Worm (Caenorhabditis elegans) whole organism, L4 larva: Measurements from ENCODE around the gene C31H2.3.

Source experiments
- T26A8.4 ChIP-seq: fragments of 200-800 bp; sonication (Bioruptor generic); IDR thresholded peaks from 2 replicates; pipeline ENCODE4 v1.3.6; 2022; ENCODE audit warnings: missing genetic modification characterization, missing compliant biosample characterization
- ama-1 ChIP-seq: fragments of 150-350 bp; optimal IDR thresholded peaks from 2 replicates; lab custom pipeline; 2014; ENCODE audit warnings: inconsistent platforms, mixed read lengths
- duxl-1 ChIP-seq: sonication (generic microtip); optimal IDR thresholded peaks from 2 replicates; lab custom pipeline; 2016; ENCODE audit warnings: mild to moderate bottlenecking, missing genetic modification characterization, moderate library complexity, missing compliant biosample characterization; ENCODE audit not compliant: poor library complexity
- fos-1 ChIP-seq: fragments of 150-350 bp; optimal IDR thresholded peaks from 2 replicates; lab custom pipeline; 2014; ENCODE audit warnings: missing biosample characterization, missing genetic modification characterization
- snpc-4 ChIP-seq: fragments of 150-350 bp; optimal IDR thresholded peaks from 2 replicates; lab custom pipeline; 2014; ENCODE audit warnings: missing biosample characterization, missing genetic modification characterization
- unc-62 ChIP-seq, 3 experiments: fragments of 150-350 bp in 1 of 3; sonication (generic microtip); optimal IDR thresholded peaks in 2 of 3; peaks in 1 of 3; 1 replicate in 1 of 3; 2 replicates in 2 of 3; lab custom pipeline; 2014 to 2017; ENCODE audit warnings: missing biosample characterization in 3 of 3, missing genetic modification characterization in 3 of 3, missing genetic modification reagents in 3 of 3, missing genotype in 1 of 3

- TF ChIP-seq duxl-1 (tag; lab: Kevin White, UChicago) (no peak), fos-1 (no peak), ama-1 (lab: Kevin White, UChicago) (no peak), unc-62 (GFP tag; optimal IDR thresholded peaks at IDR 0.05 in 1 of 2; lab: Kevin White, UChicago) (no peak), unc-62 (tag; optimal IDR thresholded peaks at IDR 0.05; lab: Kevin White, UChicago) (no peak), T26A8.4 (GFP tag; lab: Robert Waterston, UW) (no peak), snpc-4 (tag; lab: Kevin White, UChicago) (no peak)
Measured at ce11 chrX:5124288-5124687, 29.9 kb downstream of the C31H2.3 start.
